Fruit fly (Drosophila melanogaster) whole organism, wandering third instar larva: ENCODE results near the gene para.

Experiments
- Abd-B ChIP-seq: fragments of >200 bp; optimal IDR thresholded peaks from 2 replicates; lab custom pipeline; 2017; ENCODE audit warnings: missing biosample characterization, missing genetic modification characterization
- CG32264 ChIP-seq: fragments of 200-800 bp; sonication (Bioruptor generic); optimal IDR thresholded peaks from 2 replicates; lab custom pipeline; 2016; ENCODE audit warnings: missing biosample characterization, missing genetic modification characterization
- CG9705 ChIP-seq: fragments of 200-800 bp; sonication (Bioruptor generic); optimal IDR thresholded peaks from 2 replicates; lab custom pipeline; 2018; ENCODE audit warnings: missing biosample characterization, mild to moderate bottlenecking, missing genetic modification characterization
- CrebA ChIP-seq: fragments of 200-800 bp; sonication (Bioruptor generic); optimal IDR thresholded peaks from 2 replicates; lab custom pipeline; 2016; ENCODE audit warnings: missing biosample characterization, mild to moderate bottlenecking, missing genetic modification characterization, borderline replicate concordance
- Dfd ChIP-seq: fragments of >200 bp; optimal IDR thresholded peaks from 2 replicates; lab custom pipeline; 2017; ENCODE audit warnings: missing biosample characterization, missing genetic modification characterization
- Dif ChIP-seq: fragments of 200-275, 200-300 bp; sonication (Bioruptor generic); optimal IDR thresholded peaks from 2 replicates; lab custom pipeline; 2018; ENCODE audit warnings: missing biosample characterization, missing genetic modification characterization; ENCODE audit not compliant: partially characterized antibody
- GATAd ChIP-seq: sonication (Bioruptor generic); optimal IDR thresholded peaks from 2 replicates; lab custom pipeline; 2016; ENCODE audit warnings: missing biosample characterization, missing genetic modification characterization
- HLH106 ChIP-seq: fragments of 200-800 bp; optimal IDR thresholded peaks from 3 replicates; lab custom pipeline; 2019; ENCODE audit warnings: missing biosample characterization, mild to moderate bottlenecking, missing genetic modification characterization, moderate library complexity
- Hnf4 ChIP-seq: fragments of 200-800 bp; sonication (Bioruptor generic); optimal IDR thresholded peaks from 2 replicates; lab custom pipeline; 2016; ENCODE audit warnings: missing biosample characterization, mild to moderate bottlenecking, missing genetic modification characterization
- Hr78 ChIP-seq: fragments of >200 bp; optimal IDR thresholded peaks from 2 replicates; lab custom pipeline; 2017; ENCODE audit warnings: missing biosample characterization, missing genetic modification characterization
- Hr83 ChIP-seq: fragments of 200-300 bp; sonication (Bioruptor generic); optimal IDR thresholded peaks from 2 replicates; lab custom pipeline; 2016; ENCODE audit warnings: missing biosample characterization, mild to moderate bottlenecking, missing genetic modification characterization, moderate library complexity; ENCODE audit not compliant: poor library complexity, severe bottlenecking
- Jra ChIP-seq: sonication (Bioruptor generic); optimal IDR thresholded peaks from 2 replicates; lab custom pipeline; 2016; ENCODE audit warnings: missing biosample characterization, missing genetic modification characterization
- Mio ChIP-seq: sonication (Bioruptor generic); optimal IDR thresholded peaks from 2 replicates; lab custom pipeline; 2016; ENCODE audit warnings: missing biosample characterization, missing genetic modification characterization
- Myc ChIP-seq: fragments of >200 bp; optimal IDR thresholded peaks from 2 replicates; lab custom pipeline; 2017
- N ChIP-seq: fragments of >200 bp; optimal IDR thresholded peaks from 2 replicates; lab custom pipeline; 2018; ENCODE audit warnings: missing biosample characterization, missing external identifiers, missing genetic modification characterization
- OdsH ChIP-seq: fragments of 200-800 bp; sonication (Bioruptor generic); optimal IDR thresholded peaks from 2 replicates; lab custom pipeline; 2016; ENCODE audit warnings: missing biosample characterization, mild to moderate bottlenecking, missing genetic modification characterization
- Rel ChIP-seq, 2 experiments: fragments of 200-800 bp; sonication (Bioruptor generic) in 1 of 2; optimal IDR thresholded peaks; 2 replicates in 1 of 2; 3 replicates in 1 of 2; lab custom pipeline; 2016 to 2019; ENCODE audit warnings: mild to moderate bottlenecking in 2 of 2, missing biosample characterization in 2 of 2, missing genetic modification characterization in 2 of 2, moderate library complexity in 1 of 2
- Sp1 ChIP-seq: fragments of 200-800 bp; sonication (Bioruptor generic); optimal IDR thresholded peaks from 3 replicates; lab custom pipeline; 2019; ENCODE audit warnings: missing biosample characterization, mild to moderate bottlenecking, missing genetic modification characterization, moderate library complexity
- Vsx2 ChIP-seq: fragments of 200-300, 225-300 bp; sonication (Bioruptor generic); optimal IDR thresholded peaks from 2 replicates; lab custom pipeline; 2018; ENCODE audit warnings: missing biosample characterization, missing genetic modification characterization; ENCODE audit not compliant: partially characterized antibody
- br ChIP-seq: fragments of 200-800 bp; sonication (Bioruptor generic); optimal IDR thresholded peaks from 2 replicates; lab custom pipeline; 2016; ENCODE audit warnings: missing biosample characterization, missing genetic modification characterization
- brk ChIP-seq: fragments of 200-800 bp; sonication (Bioruptor generic); optimal IDR thresholded peaks from 2 replicates; lab custom pipeline; 2016; ENCODE audit warnings: missing biosample characterization, mild to moderate bottlenecking, missing genetic modification characterization
- dl ChIP-seq, 2 experiments: fragments of 175-275, 200-275 bp in 1 of 2; fragments of 200-275 bp in 1 of 2; sonication (Bioruptor generic); optimal IDR thresholded peaks; lab custom pipeline; 2018; ENCODE audit warnings: mild to moderate bottlenecking in 2 of 2, missing biosample characterization in 2 of 2, missing genetic modification characterization in 2 of 2, moderate library complexity in 2 of 2; ENCODE audit not compliant: partially characterized antibody in 2 of 2, insufficient read depth in 1 of 2
- dmrt93B ChIP-seq: fragments of 200-800 bp; sonication (Bioruptor generic); optimal IDR thresholded peaks from 2 replicates; lab custom pipeline; 2018; ENCODE audit warnings: missing biosample characterization, mild to moderate bottlenecking, missing genetic modification characterization
- dsf ChIP-seq: sonication (Bioruptor generic); optimal IDR thresholded peaks from 2 replicates; lab custom pipeline; 2016; ENCODE audit warnings: missing biosample characterization, missing genetic modification characterization, borderline replicate concordance
- ey ChIP-seq: fragments of 200-800 bp; sonication (Bioruptor generic); optimal IDR thresholded peaks from 2 replicates; lab custom pipeline; 2016; ENCODE audit warnings: missing biosample characterization, missing genetic modification characterization
- foxo ChIP-seq, 2 experiments: fragments of 200-800 bp; sonication (Bioruptor generic); optimal IDR thresholded peaks; 2 replicates in 1 of 2; 3 replicates in 1 of 2; lab custom pipeline; 2016 to 2017; ENCODE audit warnings: missing biosample characterization in 2 of 2, missing genetic modification characterization in 2 of 2
- fru ChIP-seq: fragments of 200-800 bp; sonication (Bioruptor generic); optimal IDR thresholded peaks from 3 replicates; lab custom pipeline; 2016; ENCODE audit warnings: missing biosample characterization, mild to moderate bottlenecking, missing genetic modification characterization
- h ChIP-seq: fragments of 200-800 bp; sonication (Bioruptor generic); optimal IDR thresholded peaks from 3 replicates; lab custom pipeline; 2016; ENCODE audit warnings: missing biosample characterization, mild to moderate bottlenecking, missing genetic modification characterization
- jim ChIP-seq: fragments of 175-275, 200-325 bp; sonication (Bioruptor generic); optimal IDR thresholded peaks from 2 replicates; lab custom pipeline; 2016; ENCODE audit warnings: missing biosample characterization, mild to moderate bottlenecking, missing genetic modification characterization
- lola ChIP-seq: fragments of >200 bp; optimal IDR thresholded peaks from 2 replicates; lab custom pipeline; 2017; ENCODE audit warnings: missing biosample characterization, missing genetic modification characterization
- pan ChIP-seq: fragments of >200 bp; optimal IDR thresholded peaks from 2 replicates; lab custom pipeline; 2017
- psq ChIP-seq: fragments of 200-800 bp; sonication (Bioruptor generic); optimal IDR thresholded peaks from 3 replicates; lab custom pipeline; 2017; ENCODE audit warnings: missing biosample characterization, mild to moderate bottlenecking, missing genetic modification characterization, moderate library complexity
- rgr ChIP-seq: fragments of 200-800 bp; sonication (Bioruptor generic); optimal IDR thresholded peaks from 3 replicates; lab custom pipeline; 2016; ENCODE audit warnings: missing biosample characterization, mild to moderate bottlenecking, missing genetic modification characterization
- sage ChIP-seq: fragments of 200-800 bp; sonication (Bioruptor generic); optimal IDR thresholded peaks from 2 replicates; lab custom pipeline; 2016; ENCODE audit warnings: missing biosample characterization, mild to moderate bottlenecking, missing genetic modification characterization
- sv ChIP-seq: fragments of 200-800 bp; sonication (Bioruptor generic); optimal IDR thresholded peaks from 3 replicates; lab custom pipeline; 2016; ENCODE audit warnings: missing biosample characterization, missing genetic modification characterization
- tai ChIP-seq: sonication (Bioruptor generic); optimal IDR thresholded peaks from 2 replicates; lab custom pipeline; 2016; ENCODE audit warnings: missing biosample characterization, missing genetic modification characterization
- usp ChIP-seq: fragments of >200 bp; optimal IDR thresholded peaks from 2 replicates; lab custom pipeline; 2017; ENCODE audit warnings: missing biosample characterization, missing genetic modification characterization
- woc ChIP-seq: sonication (Bioruptor generic); optimal IDR thresholded peaks from 2 replicates; lab custom pipeline; 2016; ENCODE audit warnings: missing biosample characterization, mild to moderate bottlenecking, missing genetic modification characterization

The para gene

dm6 chrX:16424296-16424695, 108.6 kb downstream of the para start:
- TF ChIP-seq CG32264 (GFP tag; lab: Kevin White, UChicago) (no peak), N (GFP tag; lab: Kevin White, UChicago) (peak; percentile 1), psq (GFP tag; lab: Kevin White, UChicago) (peak; percentile 98), usp (GFP tag; lab: Kevin White, UChicago) (no peak), h (GFP tag; lab: Kevin White, UChicago) (peak; percentile 3)

dm6 chrX:16423125-16423509, 109.8 kb downstream of the para start:
- TF ChIP-seq rgr (no peak), psq (GFP tag; lab: Kevin White, UChicago) (peak; percentile 65)

dm6 chrX:16422466-16423124, 110.3 kb downstream of the para start, which contains the start of gene hang:
hang (plus strand) TSS chrX:16422831.
- TF ChIP-seq dl (GFP tag; optimal IDR thresholded peaks at IDR 0.05; lab: Kevin White, UChicago; ENCODE audit: insufficient read depth in 1 of 2, partially characterized antibody in 2 of 2): peak in 1 of 2 experiments; percentile 14
- TF ChIP-seq usp (GFP tag; lab: Kevin White, UChicago): no peak
- no peak for TF ChIP-seq tai (GFP tag; lab: Kevin White, UChicago)
- no peak for TF ChIP-seq GATAd (GFP tag; lab: Kevin White, UChicago)
- TF ChIP-seq CG9705 (GFP tag; lab: Kevin White, UChicago): no peak
- TF ChIP-seq Myc (lab: Kevin White, UChicago): no peak
- peak; percentile 54 for TF ChIP-seq rgr
- peak; percentile 54 for TF ChIP-seq Sp1
- no peak for TF ChIP-seq fru (GFP tag; lab: Kevin White, UChicago)
- TF ChIP-seq psq (GFP tag; lab: Kevin White, UChicago): peak; percentile 79
- TF ChIP-seq lola (GFP tag; lab: Kevin White, UChicago): no peak
- TF ChIP-seq ey (GFP tag; lab: Kevin White, UChicago): peak; percentile 4
- TF ChIP-seq dsf (GFP tag; lab: Kevin White, UChicago): peak; percentile 1
- TF ChIP-seq woc (GFP tag; lab: Kevin White, UChicago): peak; percentile 7
- no peak for TF ChIP-seq Hr78 (GFP tag; lab: Kevin White, UChicago)
- no peak for TF ChIP-seq Dif (GFP tag; lab: Kevin White, UChicago)
- TF ChIP-seq Hr83 (GFP tag; lab: Kevin White, UChicago): peak; percentile 45
- TF ChIP-seq h (GFP tag; lab: Kevin White, UChicago): peak; percentile 54
- TF ChIP-seq sage (GFP tag; lab: Kevin White, UChicago): no peak
- no peak for TF ChIP-seq Vsx2 (GFP tag; lab: Kevin White, UChicago)
- no peak for TF ChIP-seq N (GFP tag; lab: Kevin White, UChicago)
- TF ChIP-seq Jra (GFP tag; lab: Kevin White, UChicago): no peak
- TF ChIP-seq CrebA (GFP tag; lab: Kevin White, UChicago): no peak
- TF ChIP-seq OdsH: peak; percentile 21
- TF ChIP-seq brk (GFP tag; lab: Kevin White, UChicago): no peak
- no peak for TF ChIP-seq Dfd
- peak; percentile 49 for TF ChIP-seq Hnf4 (GFP tag; lab: Kevin White, UChicago)
- TF ChIP-seq pan (lab: Kevin White, UChicago): no peak
- peak; percentile 30 for TF ChIP-seq br
- TF ChIP-seq HLH106 (tag; lab: Kevin White, UChicago): peak; percentile 3
- no peak for TF ChIP-seq Abd-B (GFP tag; lab: Kevin White, UChicago)
- TF ChIP-seq Mio: no peak
- TF ChIP-seq CG32264 (GFP tag; lab: Kevin White, UChicago): no peak
- no peak for TF ChIP-seq sv (GFP tag; lab: Kevin White, UChicago)
- TF ChIP-seq foxo (GFP tag; optimal IDR thresholded peaks at IDR 0.05; lab: Kevin White, UChicago): peak in 1 of 2 experiments; percentile 46
- no peak for TF ChIP-seq Rel (GFP tag; optimal IDR thresholded peaks at IDR 0.05; lab: Kevin White, UChicago)
- TF ChIP-seq Rel (tag; optimal IDR thresholded peaks at IDR 0.05; lab: Kevin White, UChicago): peak; percentile 44
- no peak for TF ChIP-seq dmrt93B (GFP tag; lab: Kevin White, UChicago)
- peak; percentile 44 for TF ChIP-seq jim
- TF ChIP-seq, all 38 proteins: peak for 16
